Fruit fly (Drosophila melanogaster) S2 (cell line): ENCODE results near the gene CG46516.
"Not testable (repeated sequence)": the region's sequence is repeated elsewhere in the genome, so short reads cannot be mapped to it uniquely, and the experiment has no call there.

Experiments
- CG8478 ChIP-seq: fragments of >200 bp; optimal IDR thresholded peaks from 2 replicates; lab custom pipeline; 2018
- CTCF ChIP-seq, 2 experiments: fragments of >200 bp; optimal IDR thresholded peaks; 2 replicates each; lab custom pipeline; 2018

DNA sequence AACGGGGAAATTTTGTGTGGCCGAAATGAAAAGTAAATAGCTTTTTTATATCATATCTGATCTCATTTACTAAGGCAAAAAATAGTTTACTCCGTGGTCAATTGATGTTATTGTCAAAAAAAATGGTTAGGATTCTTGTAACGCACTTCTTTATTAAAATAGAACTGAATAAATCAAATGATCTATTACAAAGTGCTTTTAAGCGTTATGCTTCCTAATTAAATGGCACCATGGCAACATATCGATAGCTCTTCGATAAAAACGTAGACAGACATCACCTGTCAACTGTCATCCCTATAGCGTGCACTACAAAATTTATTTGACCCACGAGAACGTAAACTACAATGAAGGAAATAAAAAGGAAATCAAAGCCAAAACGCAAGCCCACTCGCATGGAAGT is 20.2 kb upstream of the CG46516 start, which contains the start of gene CG46513:
- TF ChIP-seq CG8478; CTCF (optimal IDR thresholded peaks at IDR 0.05; lab: Kevin White, UChicago): not testable (repeated sequence)
